Worm (Caenorhabditis elegans) whole organism, mixed stage, embryonic: Measurements from ENCODE around the gene pgl-1.

ENCODE experiments used
- lsy-2 ChIP-seq: fragments of 150-350 bp; optimal IDR thresholded peaks from 2 replicates; lab custom pipeline; 2014; ENCODE audit warnings: missing biosample characterization, missing genetic modification characterization
- mep-1 ChIP-seq: fragments of 150-350 bp; optimal IDR thresholded peaks from 2 replicates; lab custom pipeline; 2017; ENCODE audit warnings: missing biosample characterization, missing genetic modification reagents, missing genetic modification characterization, inconsistent platforms
- nhr-12 ChIP-seq: fragments of 150-350 bp; optimal IDR thresholded peaks from 2 replicates; lab custom pipeline; 2014; ENCODE audit warnings: missing biosample characterization, missing genetic modification characterization
- snpc-4 ChIP-seq: fragments of 150-350 bp; optimal IDR thresholded peaks from 2 replicates; lab custom pipeline; 2014; ENCODE audit warnings: missing biosample characterization, missing genetic modification characterization
- unc-62 ChIP-seq: fragments of 150-350 bp; optimal IDR thresholded peaks from 2 replicates; lab custom pipeline; 2014; ENCODE audit warnings: missing biosample characterization, missing genetic modification reagents, missing genetic modification characterization

- no peak for TF ChIP-seq lsy-2 (tag; lab: Kevin White, UChicago)
- TF ChIP-seq unc-62 = peak; percentile 40
- no peak for TF ChIP-seq mep-1 (tag; lab: Kevin White, UChicago)
- TF ChIP-seq nhr-12 (tag; lab: Kevin White, UChicago) = no peak
- no peak for TF ChIP-seq snpc-4 (tag; lab: Kevin White, UChicago)
Observed at ce11 chrIV:6984449-6985380, 7.6 kb upstream of the pgl-1 start.
